Fruit fly (Drosophila melanogaster) whole organism, embryonic: ENCODE measurements around the gene CG17930.

Source experiments
- CG10543 ChIP-seq: fragments of 200-800 bp; sonication (Bioruptor generic); optimal IDR thresholded peaks from 3 replicates; lab custom pipeline; 2017; ENCODE audit warnings: missing biosample characterization, mild to moderate bottlenecking, missing genetic modification characterization, moderate library complexity
- CG11504 ChIP-seq: fragments of 200-800 bp; sonication (Bioruptor generic); optimal IDR thresholded peaks from 3 replicates; lab custom pipeline; 2019; ENCODE audit warnings: missing biosample characterization, mild to moderate bottlenecking, missing genetic modification characterization, moderate library complexity
- CG12104 ChIP-seq: fragments of 200-800 bp; sonication (Bioruptor generic); optimal IDR thresholded peaks from 3 replicates; lab custom pipeline; 2016; ENCODE audit warnings: missing biosample characterization, missing genetic modification characterization
- CG12236 ChIP-seq: fragments of 200-800 bp; sonication (Bioruptor generic); optimal IDR thresholded peaks from 2 replicates; lab custom pipeline; 2016; ENCODE audit warnings: missing biosample characterization, missing genetic modification characterization
- CG14860 ChIP-seq: fragments of 200-800 bp; sonication (Bioruptor generic); IDR thresholded peaks from 3 replicates; pipeline ENCODE4 v1.3.6; 2022; ENCODE audit warnings: missing biosample characterization, missing genetic modification characterization; ENCODE audit not compliant: partially characterized antibody
- CG17328 ChIP-seq: fragments of 200-800 bp; sonication (Bioruptor generic); IDR thresholded peaks from 2 replicates; pipeline ENCODE4 v1.3.6; 2022; ENCODE audit warnings: missing biosample characterization, missing genetic modification characterization
- CG17359 ChIP-seq: fragments of 200-800 bp; sonication (Bioruptor generic); optimal IDR thresholded peaks from 3 replicates; lab custom pipeline; 2018; ENCODE audit warnings: missing biosample characterization, mild to moderate bottlenecking, missing genetic modification characterization, moderate library complexity
- CG17802 ChIP-seq: fragments of 200-800 bp; sonication (Bioruptor generic); optimal IDR thresholded peaks from 2 replicates; lab custom pipeline; 2018; ENCODE audit warnings: missing biosample characterization, mild to moderate bottlenecking, missing genetic modification characterization, moderate library complexity
- CG18011 ChIP-seq: fragments of 200-800 bp; sonication (Bioruptor generic); optimal IDR thresholded peaks from 2 replicates; lab custom pipeline; 2017; ENCODE audit warnings: missing biosample characterization, missing genetic modification characterization, mild to moderate bottlenecking, moderate library complexity, missing genotype
- CG2875 ChIP-seq: fragments of 200-800 bp; sonication (Bioruptor generic); optimal IDR thresholded peaks from 2 replicates; lab custom pipeline; 2017; ENCODE audit warnings: missing biosample characterization, mild to moderate bottlenecking, missing genetic modification characterization, missing genetic modification reagents
- CG6765 ChIP-seq: fragments of 200-800 bp; sonication (Bioruptor generic); optimal IDR thresholded peaks from 3 replicates; lab custom pipeline; 2017; ENCODE audit warnings: missing biosample characterization, mild to moderate bottlenecking, missing genetic modification characterization
- CG8089 ChIP-seq: fragments of 200-800 bp; sonication (Bioruptor generic); optimal IDR thresholded peaks from 3 replicates; lab custom pipeline; 2016; ENCODE audit warnings: missing biosample characterization, missing genetic modification characterization
- CG8290 ChIP-seq, 3 experiments: fragments of 200-800 bp; sonication (Bioruptor generic); optimal IDR thresholded peaks; 2 replicates each; lab custom pipeline; 2016 to 2019; ENCODE audit warnings: missing biosample characterization in 3 of 3, missing genetic modification characterization in 3 of 3, mild to moderate bottlenecking in 2 of 3, moderate library complexity in 1 of 3
- CG9215 ChIP-seq: fragments of 200-800 bp; sonication (Bioruptor generic); IDR thresholded peaks from 2 replicates; pipeline ENCODE4 v1.3.6; 2022; ENCODE audit warnings: missing biosample characterization, missing genetic modification characterization
- CG9437 ChIP-seq: fragments of 200-800 bp; sonication (Bioruptor generic); optimal IDR thresholded peaks from 2 replicates; lab custom pipeline; 2018; ENCODE audit warnings: missing biosample characterization, mild to moderate bottlenecking, missing genetic modification characterization
- CoRest ChIP-seq: fragments of 200-800 bp; sonication (Bioruptor generic); optimal IDR thresholded peaks from 3 replicates; lab custom pipeline; 2018; ENCODE audit warnings: missing biosample characterization, mild to moderate bottlenecking, missing genetic modification characterization, moderate library complexity
- Eip74EF ChIP-seq, 2 experiments: fragments of 200-800 bp in 1 of 2; fragments of >200 bp in 1 of 2; sonication (Bioruptor generic) in 1 of 2; optimal IDR thresholded peaks; 2 replicates each; lab custom pipeline; 2017 to 2019; ENCODE audit warnings: missing biosample characterization in 2 of 2, missing genetic modification characterization in 2 of 2, mild to moderate bottlenecking in 1 of 2, moderate library complexity in 1 of 2
- Fer1 ChIP-seq: fragments of 200-800 bp; sonication (Bioruptor generic); optimal IDR thresholded peaks from 2 replicates; lab custom pipeline; 2017; ENCODE audit warnings: missing biosample characterization, mild to moderate bottlenecking, missing genetic modification characterization
- H2.0 ChIP-seq: fragments of 200-800 bp; sonication (Bioruptor generic); IDR thresholded peaks from 2 replicates; pipeline ENCODE4 v1.3.6; 2022; ENCODE audit warnings: missing biosample characterization, missing genetic modification characterization
- Lpt ChIP-seq: fragments of >200 bp; optimal IDR thresholded peaks from 2 replicates; lab custom pipeline; 2018; ENCODE audit warnings: missing biosample characterization, missing genetic modification characterization
- Mrtf ChIP-seq: fragments of 200-800 bp; sonication (Bioruptor generic); IDR thresholded peaks from 3 replicates; pipeline ENCODE4 v1.3.6; 2022; ENCODE audit warnings: missing biosample characterization, missing genetic modification characterization
- NC2β ChIP-seq: fragments of 200-800 bp; sonication (Bioruptor generic); optimal IDR thresholded peaks from 2 replicates; lab custom pipeline; 2016; ENCODE audit warnings: missing biosample characterization, missing genetic modification characterization
- NK7.1 ChIP-seq: fragments of 200-800 bp; sonication (Bioruptor generic); optimal IDR thresholded peaks from 3 replicates; lab custom pipeline; 2016; ENCODE audit warnings: missing biosample characterization, missing genetic modification characterization
- Neu2 ChIP-seq: fragments of 200-800 bp; sonication (Bioruptor generic); optimal IDR thresholded peaks from 3 replicates; lab custom pipeline; 2016; ENCODE audit warnings: missing biosample characterization, missing genetic modification characterization, borderline replicate concordance
- Pdp1 ChIP-seq, 2 experiments: fragments of 200-800 bp; sonication (Bioruptor generic); optimal IDR thresholded peaks; 3 replicates each; lab custom pipeline; 2016; ENCODE audit warnings: missing biosample characterization in 2 of 2, missing genetic modification characterization in 2 of 2, mild to moderate bottlenecking in 1 of 2, moderate library complexity in 1 of 2
- Ptx1 ChIP-seq: fragments of 200-800 bp; sonication (Bioruptor generic); IDR thresholded peaks from 2 replicates; pipeline ENCODE4 v1.3.6; 2022; ENCODE audit warnings: missing biosample characterization, missing genetic modification characterization
- Rx ChIP-seq: fragments of 200-800 bp; sonication (Bioruptor generic); IDR thresholded peaks from 2 replicates; pipeline ENCODE4 v1.3.6; 2022; ENCODE audit warnings: missing biosample characterization, missing genetic modification characterization
- Sry-δ ChIP-seq: fragments of 200-800 bp; sonication (Bioruptor generic); optimal IDR thresholded peaks from 2 replicates; lab custom pipeline; 2016; ENCODE audit warnings: missing biosample characterization, missing genetic modification characterization
- Vsx1 ChIP-seq: fragments of 200-800 bp; sonication (Bioruptor generic); optimal IDR thresholded peaks from 2 replicates; lab custom pipeline; 2017; ENCODE audit warnings: missing biosample characterization, mild to moderate bottlenecking, missing genetic modification characterization, missing genetic modification reagents
- Xrp1 ChIP-seq: fragments of 200-800 bp; sonication (Bioruptor generic); IDR thresholded peaks from 2 replicates; pipeline ENCODE4 v1.3.6; 2022; ENCODE audit warnings: missing biosample characterization, missing genetic modification characterization
- bigmax ChIP-seq: fragments of 200-800 bp; sonication (Bioruptor generic); optimal IDR thresholded peaks from 2 replicates; lab custom pipeline; 2018; ENCODE audit warnings: missing biosample characterization, mild to moderate bottlenecking, missing genetic modification characterization
- cato ChIP-seq: fragments of 200-800 bp; sonication (Bioruptor generic); optimal IDR thresholded peaks from 2 replicates; lab custom pipeline; 2016; ENCODE audit warnings: missing biosample characterization, missing genetic modification characterization, borderline replicate concordance
- chif ChIP-seq, 2 experiments: fragments of 200-800 bp; sonication (Bioruptor generic); optimal IDR thresholded peaks; 3 replicates each; lab custom pipeline; 2016; ENCODE audit warnings: missing biosample characterization in 2 of 2, missing genetic modification characterization in 2 of 2
- da ChIP-seq: fragments of 200-800 bp; sonication (Bioruptor generic); optimal IDR thresholded peaks from 2 replicates; lab custom pipeline; 2016; ENCODE audit warnings: missing biosample characterization, missing genetic modification characterization
- dan ChIP-seq: fragments of 200-800 bp; sonication (Bioruptor generic); IDR thresholded peaks from 2 replicates; pipeline ENCODE4 v1.3.6; 2022; ENCODE audit warnings: missing biosample characterization, missing genetic modification characterization
- dm ChIP-seq: fragments of 200-800 bp; sonication (Bioruptor generic); optimal IDR thresholded peaks from 3 replicates; lab custom pipeline; 2016; ENCODE audit warnings: missing biosample characterization, missing genetic modification characterization
- gcm2 ChIP-seq: fragments of 200-800 bp; sonication (Bioruptor generic); optimal IDR thresholded peaks from 2 replicates; lab custom pipeline; 2016; ENCODE audit warnings: missing biosample characterization, missing genetic modification characterization
- gsb ChIP-seq: fragments of 200-800 bp; sonication (Bioruptor generic); IDR thresholded peaks from 2 replicates; pipeline ENCODE4 v1.3.6; 2022; ENCODE audit warnings: missing biosample characterization, missing genetic modification characterization
- gsb-n ChIP-seq: fragments of 200-800 bp; sonication (Bioruptor generic); optimal IDR thresholded peaks from 3 replicates; lab custom pipeline; 2018; ENCODE audit warnings: missing biosample characterization, mild to moderate bottlenecking, missing genetic modification characterization
- gt ChIP-seq: fragments of 200-800 bp; sonication (Bioruptor generic); IDR thresholded peaks from 2 replicates; pipeline ENCODE4 v1.3.6; 2022; ENCODE audit warnings: missing biosample characterization, missing genetic modification characterization
- hbn ChIP-seq: fragments of 200-800 bp; sonication (Bioruptor generic); IDR thresholded peaks from 2 replicates; pipeline ENCODE4 v1.3.6; 2022; ENCODE audit warnings: missing biosample characterization, missing genetic modification characterization; ENCODE audit not compliant: partially characterized antibody
- luna ChIP-seq: fragments of 200-800 bp; sonication (Bioruptor generic); optimal IDR thresholded peaks from 2 replicates; lab custom pipeline; 2016; ENCODE audit warnings: missing biosample characterization, missing genetic modification characterization
- nau ChIP-seq: fragments of 200-800 bp; sonication (Bioruptor generic); optimal IDR thresholded peaks from 3 replicates; lab custom pipeline; 2017; ENCODE audit warnings: missing biosample characterization, mild to moderate bottlenecking, missing genetic modification characterization, missing genetic modification reagents
- nmo ChIP-seq: fragments of 200-800 bp; sonication (Bioruptor generic); optimal IDR thresholded peaks from 2 replicates; lab custom pipeline; 2018; ENCODE audit warnings: missing biosample characterization, mild to moderate bottlenecking, missing genetic modification characterization, moderate library complexity
- slbo ChIP-seq: fragments of 200-800 bp; sonication (Bioruptor generic); IDR thresholded peaks from 2 replicates; pipeline ENCODE4 v1.3.6; 2022; ENCODE audit warnings: missing biosample characterization, missing genetic modification characterization
- tap ChIP-seq: fragments of 200-800 bp; optimal IDR thresholded peaks from 3 replicates; lab custom pipeline; 2019; ENCODE audit warnings: missing biosample characterization, mild to moderate bottlenecking, missing genetic modification characterization, moderate library complexity
- tin ChIP-seq: fragments of 200-800 bp; sonication (Bioruptor generic); optimal IDR thresholded peaks from 3 replicates; lab custom pipeline; 2016; ENCODE audit warnings: missing biosample characterization, missing genetic modification characterization
- ttk ChIP-seq: fragments of 200-800 bp; sonication (Bioruptor generic); IDR thresholded peaks from 2 replicates; pipeline ENCODE4 v2.1.2; 2022; ENCODE audit warnings: missing biosample characterization, missing genetic modification characterization
- z ChIP-seq: fragments of 200-800 bp; sonication (Bioruptor generic); IDR thresholded peaks from 3 replicates; pipeline ENCODE4 v1.3.6; 2022; ENCODE audit warnings: missing biosample characterization, missing genetic modification characterization
- zfh1 ChIP-seq: fragments of 200-800 bp; sonication (Bioruptor generic); IDR thresholded peaks from 3 replicates; pipeline ENCODE4 v1.3.6; 2022; ENCODE audit warnings: missing biosample characterization, missing genetic modification characterization

The CG17930 gene

DNA sequence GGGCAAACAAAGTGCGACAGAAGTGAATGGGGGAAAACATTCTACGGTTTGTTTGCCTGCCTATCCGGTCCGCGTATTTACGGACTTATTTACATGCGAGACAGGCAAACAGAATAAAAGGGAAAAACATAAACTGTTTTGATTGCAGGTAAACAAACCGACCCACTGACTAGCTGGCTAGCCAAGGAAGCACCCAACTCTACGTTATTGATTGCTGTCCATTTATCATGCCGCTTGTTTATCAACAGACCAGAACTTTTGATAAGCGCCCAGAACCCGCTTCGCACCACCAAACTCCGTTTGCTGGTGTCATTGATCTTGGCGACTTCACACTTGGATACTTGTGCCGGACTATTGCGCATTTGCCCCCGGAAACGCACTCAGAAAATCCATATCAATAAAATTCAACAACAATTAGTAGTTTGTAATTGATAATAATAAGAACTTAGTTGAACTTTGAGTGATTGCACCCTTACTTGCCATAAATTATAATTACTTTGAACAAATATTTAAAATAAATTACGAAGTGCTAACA lies 4.2 kb downstream of the CG17930 start (continued):
- TF ChIP-seq Lpt (GFP tag; lab: Kevin White, UChicago): no peak
- no peak for TF ChIP-seq Sry-δ
- TF ChIP-seq zfh1 (GFP tag; lab: Robert Waterston, UW): peak; percentile 57; the same call in 2 of the 3 replicates
- TF ChIP-seq CG2875: peak; percentile 83
- peak in 1 of 2 experiments; percentile 39 for TF ChIP-seq Eip74EF (GFP tag; optimal IDR thresholded peaks at IDR 0.05; lab: Kevin White, UChicago)
- peak; percentile 23 to 64 for TF ChIP-seq chif (GFP tag; optimal IDR thresholded peaks at IDR 0.05; lab: Kevin White, UChicago)
- peak; percentile 53 for TF ChIP-seq CoRest (tag; lab: Kevin White, UChicago)
- no peak for TF ChIP-seq Ptx1 (GFP tag; lab: Robert Waterston, UW)
- TF ChIP-seq Fer1 (GFP tag; lab: Kevin White, UChicago): peak; percentile 30
- TF ChIP-seq gsb (GFP tag; lab: Robert Waterston, UW): peak; percentile 63
- TF ChIP-seq ttk (GFP tag; lab: Robert Waterston, UW): no peak
- no peak for TF ChIP-seq CG17802 (tag; lab: Kevin White, UChicago)
- TF ChIP-seq nau (GFP tag; lab: Kevin White, UChicago): peak; percentile 76
- no peak for TF ChIP-seq da
- TF ChIP-seq NC2β (GFP tag; lab: Kevin White, UChicago): peak; percentile 39
- no peak for TF ChIP-seq nmo (GFP tag; lab: Kevin White, UChicago)
- peak; percentile 34; the same call in 1 of the 2 replicates for TF ChIP-seq CG17328 (GFP tag; lab: Robert Waterston, UW)
- peak; percentile 87 for TF ChIP-seq Xrp1
- peak; percentile 77 for TF ChIP-seq CG12236 (GFP tag; lab: Kevin White, UChicago)
- no peak for TF ChIP-seq gcm2 (GFP tag; lab: Kevin White, UChicago)
- TF ChIP-seq CG14860 (GFP tag; lab: Robert Waterston, UW): no peak
- peak; percentile 86 for TF ChIP-seq CG8089 (GFP tag; lab: Kevin White, UChicago)
- peak; percentile 60 for TF ChIP-seq gsb-n
- peak; percentile 9 for TF ChIP-seq CG9437 (GFP tag; lab: Kevin White, UChicago)
- TF ChIP-seq CG6765 (GFP tag; lab: Kevin White, UChicago): peak; percentile 42
- no peak for TF ChIP-seq bigmax
- no peak for TF ChIP-seq hbn (GFP tag; lab: Robert Waterston, UW)
- TF ChIP-seq CG12104 (GFP tag; lab: Kevin White, UChicago): peak; percentile 9
- peak; percentile 27 for TF ChIP-seq dm (GFP tag; lab: Kevin White, UChicago)
- TF ChIP-seq dan (GFP tag; lab: Robert Waterston, UW): no peak
- TF ChIP-seq Rx (GFP tag; lab: Robert Waterston, UW): no peak
- TF ChIP-seq slbo (GFP tag; lab: Robert Waterston, UW): 0 out of 2 replicates have a peak, but pooled peaks have one; percentile 18
- peak; percentile 16 for TF ChIP-seq tap (tag; lab: Kevin White, UChicago)
- no peak for TF ChIP-seq tin (GFP tag; lab: Kevin White, UChicago)
- no peak for TF ChIP-seq luna (GFP tag; lab: Kevin White, UChicago)
- TF ChIP-seq CG11504 (tag; lab: Kevin White, UChicago): no peak
- no peak for TF ChIP-seq gt (GFP tag; lab: Robert Waterston, UW)
- TF ChIP-seq cato (GFP tag; lab: Kevin White, UChicago): peak; percentile 62
- peak; percentile 70 for TF ChIP-seq CG10543
- TF ChIP-seq H2.0 (GFP tag; lab: Robert Waterston, UW): no peak
- peak; percentile 33 for TF ChIP-seq CG17359
- peak; percentile 64; the same call in 1 of the 3 replicates for TF ChIP-seq z
- TF ChIP-seq CG9215 (GFP tag; lab: Robert Waterston, UW): no peak
- peak; percentile 60 for TF ChIP-seq NK7.1 (GFP tag; lab: Kevin White, UChicago)
- TF ChIP-seq Mrtf (GFP tag; lab: Robert Waterston, UW): no peak
- TF ChIP-seq CG18011 (GFP tag; lab: Kevin White, UChicago): peak; percentile 36
- peak; percentile 68 for TF ChIP-seq CG8290 (GFP tag; optimal IDR thresholded peaks at IDR 0.05; lab: Kevin White, UChicago)
- peak; percentile 91 to 93 for TF ChIP-seq CG8290 (tag; optimal IDR thresholded peaks at IDR 0.05; lab: Kevin White, UChicago)
- peak; percentile 75 for TF ChIP-seq Vsx1 (GFP tag; lab: Kevin White, UChicago)
- TF ChIP-seq Neu2 (GFP tag; lab: Kevin White, UChicago): no peak
- TF ChIP-seq Pdp1 (GFP tag; optimal IDR thresholded peaks at IDR 0.05; lab: Kevin White, UChicago): peak; percentile 20 to 57
